Worm (Caenorhabditis elegans) whole organism, early embryonic: ENCODE measurements around the gene F36D3.1.

Experiments used
- ceh-13 ChIP-seq: fragments of 200-800 bp; sonication (Bioruptor generic); optimal IDR thresholded peaks from 2 replicates; lab custom pipeline; 2018; ENCODE audit warnings: mild to moderate bottlenecking, missing genetic modification characterization, missing compliant biosample characterization
- ceh-36 ChIP-seq: sonication (generic microtip); optimal IDR thresholded peaks from 2 replicates; lab custom pipeline; 2016; ENCODE audit warnings: missing genetic modification characterization, inconsistent platforms, missing compliant biosample characterization
- flt-1 ChIP-seq: fragments of 200-800 bp; sonication (Bioruptor generic); IDR thresholded peaks from 2 replicates; pipeline ENCODE4 v1.3.6; 2022; ENCODE audit warnings: missing genetic modification characterization, missing compliant biosample characterization
- hmbx-1 ChIP-seq: sonication (generic microtip); optimal IDR thresholded peaks from 2 replicates; lab custom pipeline; 2016; ENCODE audit warnings: mild to moderate bottlenecking, missing genetic modification characterization, missing compliant biosample characterization
- hmg-4 ChIP-seq: fragments of 200-800 bp; sonication (Bioruptor generic); optimal IDR thresholded peaks from 2 replicates; lab custom pipeline; 2018; ENCODE audit warnings: mild to moderate bottlenecking, missing genetic modification characterization, missing compliant biosample characterization
- pes-1 ChIP-seq: fragments of 200-800 bp; sonication (Bioruptor generic); IDR thresholded peaks from 2 replicates; pipeline ENCODE4 v1.3.6; 2022; ENCODE audit warnings: missing genetic modification reagents, missing genetic modification characterization, missing compliant biosample characterization

DNA sequence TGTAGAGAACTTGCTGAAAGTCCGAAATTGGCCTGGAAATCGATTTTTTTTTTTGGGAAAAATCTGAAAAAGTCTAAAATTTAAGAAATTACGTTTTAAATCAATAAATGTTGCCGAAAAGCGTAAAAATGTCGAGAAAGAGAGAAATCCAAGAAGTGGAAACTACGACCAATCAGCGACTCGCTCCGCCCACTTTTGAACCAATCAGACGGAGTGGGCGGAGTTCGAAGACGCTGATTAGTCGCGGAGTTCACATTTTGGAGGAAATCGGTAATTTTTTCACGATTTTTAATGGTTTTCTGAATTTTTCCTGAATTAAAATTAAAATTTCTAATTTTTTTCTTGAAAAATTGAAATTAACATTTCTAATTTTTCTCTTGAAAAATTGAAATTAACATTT lies 40.5 kb downstream of the F36D3.1 start:
- TF ChIP-seq ceh-13 (GFP tag; lab: Kevin White, UChicago) = no peak
- no peak for TF ChIP-seq hmg-4 (GFP tag; lab: Kevin White, UChicago)
- no peak for TF ChIP-seq pes-1 (GFP tag; lab: Robert Waterston, UW)
- no peak for TF ChIP-seq hmbx-1 (tag; lab: Kevin White, UChicago)
- TF ChIP-seq ceh-36 (tag; lab: Kevin White, UChicago) = no peak
- TF ChIP-seq flt-1 (GFP tag; lab: Robert Waterston, UW) = no peak
